Fruit fly (Drosophila melanogaster): ENCODE measurements around the gene Usp2.

DNA sequence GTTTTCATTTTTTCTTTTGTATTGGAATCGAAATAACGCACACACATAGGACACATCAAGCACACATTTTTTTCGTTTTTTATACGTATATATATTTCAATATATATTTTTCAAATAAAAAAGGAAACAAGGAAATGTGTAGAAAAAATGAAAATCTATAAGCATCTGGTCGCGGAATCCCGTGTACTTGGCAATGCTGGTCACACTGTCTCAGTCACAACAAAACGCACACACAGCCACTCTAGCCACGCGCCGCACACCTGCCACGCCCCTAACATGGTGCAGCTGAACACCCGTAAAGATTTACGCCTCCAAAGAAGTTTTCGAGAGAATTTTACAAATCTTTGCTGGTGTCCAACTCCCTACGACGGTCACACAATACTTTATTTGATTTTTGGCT lies 44.0 kb downstream of the Usp2 start:
- no peak for TF ChIP-seq CG11695 (GFP tag; IDR thresholded peaks at IDR 0.05)
- TF ChIP-seq CG13296 (GFP tag; optimal IDR thresholded peaks at IDR 0.05), result no peak
- TF ChIP-seq lov (optimal IDR thresholded peaks at IDR 0.05), result no peak
- TF ChIP-seq lov (GFP tag; IDR thresholded peaks at IDR 0.05), result no peak
